Worm (Caenorhabditis elegans) whole organism, L4 larva: ENCODE data around the gene dac-1.

Source experiments
- D1046.2 ChIP-seq: fragments of 200-800 bp; sonication (Bioruptor generic); IDR thresholded peaks from 2 replicates; pipeline ENCODE4 v1.3.6; 2022; ENCODE audit warnings: missing genetic modification characterization, missing compliant biosample characterization
- F10B5.3 ChIP-seq: sonication (generic microtip); optimal IDR thresholded peaks from 2 replicates; lab custom pipeline; 2016; ENCODE audit warnings: mild to moderate bottlenecking, missing genetic modification characterization, missing compliant biosample characterization
- F37D6.2 ChIP-seq: sonication (generic microtip); optimal IDR thresholded peaks from 2 replicates; lab custom pipeline; 2016; ENCODE audit warnings: mild to moderate bottlenecking, missing genetic modification characterization, missing compliant biosample characterization
- F44E2.7 ChIP-seq: fragments of 200-800 bp; sonication (Bioruptor generic); IDR thresholded peaks from 2 replicates; pipeline ENCODE4 v2.1.2; 2022; ENCODE audit warnings: missing genetic modification characterization, missing compliant biosample characterization
- F49E8.2 ChIP-seq: sonication (generic microtip); optimal IDR thresholded peaks from 2 replicates; lab custom pipeline; 2016; ENCODE audit warnings: missing compliant biosample characterization, mild to moderate bottlenecking, missing genetic modification characterization, borderline replicate concordance
- Y48G9A.11 ChIP-seq: fragments of 200-800 bp; sonication (Bioruptor generic); IDR thresholded peaks from 2 replicates; pipeline ENCODE4 v1.3.6; 2022; ENCODE audit warnings: missing genetic modification reagents, missing genetic modification characterization, missing compliant biosample characterization
- Y5F2A.4 ChIP-seq: fragments of 200-800 bp; sonication (Bioruptor generic); optimal IDR thresholded peaks from 2 replicates; lab custom pipeline; 2018; ENCODE audit warnings: mild to moderate bottlenecking, missing genetic modification characterization, missing compliant biosample characterization
- Y75B8A.6 ChIP-seq: fragments of 200-800 bp; sonication (Bioruptor generic); IDR thresholded peaks from 2 replicates; pipeline ENCODE4 v1.3.6; 2022; ENCODE audit warnings: missing genetic modification reagents, missing genetic modification characterization, missing compliant biosample characterization
- ZK546.5 ChIP-seq, 2 experiments: sonication (generic microtip); optimal IDR thresholded peaks; 2 replicates each; lab custom pipeline; 2017; ENCODE audit warnings: missing biosample characterization in 2 of 2, missing genetic modification characterization in 2 of 2
- aha-1 ChIP-seq: fragments of 150-350 bp; peaks from one replicate; lab custom pipeline; 2014; ENCODE audit warnings: missing biosample characterization, missing genetic modification characterization
- aly-2 ChIP-seq: sonication (generic microtip); optimal IDR thresholded peaks from 2 replicates; lab custom pipeline; 2018; ENCODE audit warnings: missing biosample characterization, missing genetic modification characterization
- arid-1 ChIP-seq: fragments of 200-800 bp; sonication (Bioruptor generic); conservative IDR thresholded peaks from 2 replicates; pipeline ENCODE4 v1.3.6; 2022; ENCODE audit warnings: missing genetic modification reagents, missing genetic modification characterization, missing compliant biosample characterization
- attf-4 ChIP-seq: sonication (generic microtip); optimal IDR thresholded peaks from 3 replicates; lab custom pipeline; 2017; ENCODE audit warnings: missing biosample characterization, missing genetic modification characterization
- ceh-20 ChIP-seq: fragments of 200-800 bp; sonication (Bioruptor generic); IDR thresholded peaks from 2 replicates; pipeline ENCODE4 v1.3.6; 2022; ENCODE audit warnings: missing genetic modification reagents, missing genetic modification characterization, missing compliant biosample characterization
- ceh-44 ChIP-seq: fragments of 200-800 bp; sonication (Bioruptor generic); IDR thresholded peaks from 2 replicates; pipeline ENCODE4 v1.3.6; 2022; ENCODE audit warnings: missing genetic modification reagents, missing genetic modification characterization, missing compliant biosample characterization
- ceh-62 ChIP-seq: sonication (generic microtip); optimal IDR thresholded peaks from 2 replicates; lab custom pipeline; 2017; ENCODE audit warnings: missing biosample characterization, missing genetic modification characterization
- daf-12 ChIP-seq: fragments of 150-350 bp; optimal IDR thresholded peaks from 2 replicates; lab custom pipeline; 2014; ENCODE audit warnings: missing biosample characterization, missing genetic modification reagents, missing genetic modification characterization
- dpl-1 ChIP-seq: fragments of 150-350 bp; optimal IDR thresholded peaks from 2 replicates; lab custom pipeline; 2014; ENCODE audit warnings: missing biosample characterization, missing genetic modification reagents, missing genetic modification characterization
- dve-1 ChIP-seq: sonication (generic microtip); optimal IDR thresholded peaks from 2 replicates; lab custom pipeline; 2017; ENCODE audit warnings: antibody characterized with exemption, mild to moderate bottlenecking, missing genetic modification characterization, missing compliant biosample characterization; ENCODE audit not compliant: insufficient read depth
- fos-1 ChIP-seq: fragments of 150-350 bp; optimal IDR thresholded peaks from 2 replicates; lab custom pipeline; 2014; ENCODE audit warnings: missing biosample characterization, missing genetic modification characterization
- hif-1 ChIP-seq, 2 experiments: sonication (generic microtip); optimal IDR thresholded peaks; 2 replicates each; lab custom pipeline; 2016 to 2017; ENCODE audit warnings: missing compliant biosample characterization in 2 of 2, missing genetic modification characterization in 2 of 2, missing genetic modification reagents in 2 of 2, missing genotype in 2 of 2, mild to moderate bottlenecking in 1 of 2
- hlh-11 ChIP-seq: fragments of 200-800 bp; sonication (Bioruptor generic); optimal IDR thresholded peaks from 2 replicates; lab custom pipeline; 2018; ENCODE audit warnings: mild to moderate bottlenecking, missing genetic modification characterization, missing compliant biosample characterization
- hlh-30 ChIP-seq: sonication (generic microtip); optimal IDR thresholded peaks from 2 replicates; lab custom pipeline; 2017; ENCODE audit warnings: antibody characterized with exemption, mild to moderate bottlenecking, missing genetic modification characterization, missing compliant biosample characterization; ENCODE audit not compliant: insufficient read depth
- hmg-1.1 ChIP-seq: fragments of 200-800 bp; sonication (Bioruptor generic); IDR thresholded peaks from 2 replicates; pipeline ENCODE4 v1.3.6; 2022; ENCODE audit warnings: missing genetic modification reagents, missing genetic modification characterization, missing compliant biosample characterization
- jun-1 ChIP-seq: fragments of 150-350 bp; optimal IDR thresholded peaks from 2 replicates; lab custom pipeline; 2014; ENCODE audit warnings: missing biosample characterization, missing genetic modification reagents, missing genetic modification characterization
- lim-7 ChIP-seq: fragments of 200-800 bp; sonication (Bioruptor generic); IDR thresholded peaks from 2 replicates; pipeline ENCODE4 v1.3.6; 2022; ENCODE audit warnings: missing genetic modification characterization, missing compliant biosample characterization
- lin-13 ChIP-seq: fragments of 150-350 bp; optimal IDR thresholded peaks from 2 replicates; lab custom pipeline; 2014; ENCODE audit warnings: missing biosample characterization, missing genetic modification reagents, missing genetic modification characterization
- lin-38 ChIP-seq: fragments of 200-800 bp; sonication (Bioruptor generic); IDR thresholded peaks from 2 replicates; pipeline ENCODE4 v1.3.6; 2022; ENCODE audit warnings: missing genetic modification reagents, missing genetic modification characterization, missing compliant biosample characterization
- lin-39 ChIP-seq: fragments of 150-350 bp; optimal IDR thresholded peaks from 2 replicates; lab custom pipeline; 2014; ENCODE audit warnings: missing biosample characterization, missing genetic modification reagents, missing genetic modification characterization
- lir-3 ChIP-seq: sonication (generic microtip); optimal IDR thresholded peaks from 2 replicates; lab custom pipeline; 2016; ENCODE audit warnings: mild to moderate bottlenecking, missing genetic modification characterization, missing compliant biosample characterization
- madf-9 ChIP-seq: fragments of 200-800 bp; sonication (Bioruptor generic); conservative IDR thresholded peaks from 2 replicates; pipeline ENCODE4 v1.3.6; 2022; ENCODE audit warnings: missing genetic modification reagents, missing genetic modification characterization, missing compliant biosample characterization
- mep-1 ChIP-seq: fragments of 150-350 bp; sonication (generic microtip); optimal IDR thresholded peaks from 3 replicates; lab custom pipeline; 2014; ENCODE audit warnings: missing biosample characterization, missing genetic modification characterization
- mes-2 ChIP-seq: sonication (generic microtip); optimal IDR thresholded peaks from 2 replicates; lab custom pipeline; 2016; ENCODE audit warnings: missing genotype, mild to moderate bottlenecking, missing genetic modification characterization, missing compliant biosample characterization; ENCODE audit not compliant: poor library complexity, severe bottlenecking
- mxl-2 ChIP-seq: fragments of 200-800 bp; sonication (Bioruptor generic); conservative IDR thresholded peaks from 2 replicates; pipeline ENCODE4 v1.3.6; 2022; ENCODE audit warnings: missing genetic modification reagents, missing genetic modification characterization, missing compliant biosample characterization
- mxl-3 ChIP-seq: fragments of 200-800 bp; sonication (Bioruptor generic); optimal IDR thresholded peaks from 2 replicates; lab custom pipeline; 2018; ENCODE audit warnings: mild to moderate bottlenecking, missing genetic modification characterization, missing compliant biosample characterization
- nhr-102 ChIP-seq: sonication (generic microtip); optimal IDR thresholded peaks from 2 replicates; lab custom pipeline; 2016; ENCODE audit warnings: mild to moderate bottlenecking, missing genetic modification characterization, moderate library complexity, missing compliant biosample characterization
- nhr-237 ChIP-seq: sonication (generic microtip); optimal IDR thresholded peaks from 2 replicates; lab custom pipeline; 2017; ENCODE audit warnings: missing biosample characterization, missing genetic modification characterization
- nhr-6 ChIP-seq: fragments of 150-350 bp; optimal IDR thresholded peaks from 2 replicates; lab custom pipeline; 2014; ENCODE audit warnings: missing biosample characterization, missing genetic modification characterization
- nhr-76 ChIP-seq: fragments of 150-350 bp; optimal IDR thresholded peaks from 2 replicates; lab custom pipeline; 2014; ENCODE audit warnings: missing biosample characterization, missing genetic modification characterization
- set-16 ChIP-seq: fragments of 200-800 bp; sonication (Bioruptor generic); IDR thresholded peaks from 2 replicates; pipeline ENCODE4 v1.3.6; 2022; ENCODE audit warnings: missing genetic modification reagents, missing genetic modification characterization, missing compliant biosample characterization
- skn-1 ChIP-seq: fragments of 150-350 bp; optimal IDR thresholded peaks from 2 replicates; lab custom pipeline; 2014; ENCODE audit warnings: missing biosample characterization, missing genetic modification characterization
- spr-1 ChIP-seq: sonication (generic microtip); optimal IDR thresholded peaks from 2 replicates; lab custom pipeline; 2016; ENCODE audit warnings: mild to moderate bottlenecking, missing genetic modification characterization, missing compliant biosample characterization
- tag-97 ChIP-seq: fragments of 200-800 bp; sonication (Bioruptor generic); IDR thresholded peaks from 2 replicates; pipeline ENCODE4 v1.3.6; 2022; ENCODE audit warnings: missing genetic modification characterization, missing compliant biosample characterization
- unc-130 ChIP-seq: sonication (generic microtip); optimal IDR thresholded peaks from 2 replicates; lab custom pipeline; 2016; ENCODE audit warnings: missing genetic modification reagents, missing genetic modification characterization, missing compliant biosample characterization
- zfp-3 ChIP-seq: fragments of 200-800 bp; sonication (Bioruptor generic); conservative IDR thresholded peaks from 2 replicates; pipeline ENCODE4 v1.3.6; 2022; ENCODE audit warnings: missing genetic modification reagents, missing genetic modification characterization, missing compliant biosample characterization
- zip-2 ChIP-seq: fragments of 150-350 bp; optimal IDR thresholded peaks from 2 replicates; lab custom pipeline; 2014; ENCODE audit warnings: missing biosample characterization, missing genetic modification characterization

Gene dac-1

ce11 chrIII:835713-836278 lies 19.9 kb downstream of the dac-1 start (continued):
- TF ChIP-seq hmg-1.1, result peak; percentile 80
- TF ChIP-seq skn-1, result peak; percentile 20
- TF ChIP-seq mes-2 (tag; lab: Kevin White, UChicago), result peak; percentile 77
- peak; percentile 40 for TF ChIP-seq F37D6.2 (tag; lab: Kevin White, UChicago)
- peak; percentile 92 for TF ChIP-seq nhr-102
- peak; percentile 82 for TF ChIP-seq lin-38 (GFP tag; lab: Robert Waterston, UW)
- TF ChIP-seq ceh-20 (GFP tag; lab: Robert Waterston, UW), result peak; percentile 87
- TF ChIP-seq ZK546.5 (tag; optimal IDR thresholded peaks at IDR 0.05; lab: Kevin White, UChicago), result peak in 1 of 2 experiments; percentile 45
- TF ChIP-seq ceh-44 (GFP tag; lab: Robert Waterston, UW), result peak; percentile 38; the same call in 1 of the 2 replicates
- TF ChIP-seq attf-4 (tag; lab: Kevin White, UChicago), result no peak
- TF ChIP-seq lin-13 (GFP tag; lab: Kevin White, UChicago), result peak; percentile 49
- TF ChIP-seq F10B5.3 (tag; lab: Kevin White, UChicago), result peak; percentile 16
- TF ChIP-seq hif-1 (tag; optimal IDR thresholded peaks at IDR 0.05; lab: Kevin White, UChicago), result peak; percentile 55 to 96
- TF ChIP-seq nhr-6 (tag; lab: Kevin White, UChicago), result no peak
- TF ChIP-seq unc-130 (GFP tag; lab: Kevin White, UChicago), result no peak
- peak; percentile 91 for TF ChIP-seq Y5F2A.4 (GFP tag; lab: Kevin White, UChicago)
- peak; percentile 90 for TF ChIP-seq Y48G9A.11
- TF ChIP-seq set-16, result peak; percentile 60
- peak; percentile 98 for TF ChIP-seq arid-1
- TF ChIP-seq mep-1, result peak; percentile 94
- TF ChIP-seq lim-7 (GFP tag; lab: Robert Waterston, UW), result peak; percentile 95
- TF ChIP-seq ceh-62, result no peak
- TF ChIP-seq daf-12 (tag; lab: Kevin White, UChicago), result no peak
- no peak for TF ChIP-seq F49E8.2 (tag; lab: Kevin White, UChicago)
- TF ChIP-seq aly-2 (tag; lab: Kevin White, UChicago), result no peak
- TF ChIP-seq spr-1 (tag; lab: Kevin White, UChicago), result peak; percentile 58
- 0 out of 2 replicates have a peak, but pooled peaks have one; percentile 58 for TF ChIP-seq F44E2.7
- no peak for TF ChIP-seq zip-2 (tag; lab: Kevin White, UChicago)
- TF ChIP-seq fos-1 (tag; lab: Kevin White, UChicago), result peak; percentile 82
- peak; percentile 72 for TF ChIP-seq madf-9 (GFP tag; lab: Robert Waterston, UW)
- TF ChIP-seq hlh-30 (tag; lab: Kevin White, UChicago), result peak; percentile 5
- TF ChIP-seq dpl-1 (GFP tag; lab: Kevin White, UChicago), result no peak
- TF ChIP-seq aha-1, result peak; percentile 99
- TF ChIP-seq hlh-11 (tag; lab: Kevin White, UChicago), result peak; percentile 86
- peak; percentile 99 for TF ChIP-seq zfp-3 (GFP tag; lab: Robert Waterston, UW)
- peak; percentile 74; the same call in 1 of the 2 replicates for TF ChIP-seq tag-97 (GFP tag; lab: Robert Waterston, UW)
- no peak for TF ChIP-seq nhr-76 (tag; lab: Kevin White, UChicago)
- peak; percentile 99 for TF ChIP-seq Y75B8A.6
- peak; percentile 49 for TF ChIP-seq nhr-237
- peak; percentile 94 for TF ChIP-seq jun-1 (tag; lab: Kevin White, UChicago)
- peak; percentile 78 for TF ChIP-seq mxl-2
- TF ChIP-seq mxl-3 (GFP tag; lab: Kevin White, UChicago), result peak; percentile 62
- TF ChIP-seq D1046.2 (GFP tag; lab: Robert Waterston, UW), result peak; percentile 91
- no peak for TF ChIP-seq lir-3 (tag; lab: Kevin White, UChicago)
- TF ChIP-seq dve-1 (tag; lab: Kevin White, UChicago), result peak; percentile 86
- no peak for TF ChIP-seq lin-39 (tag; lab: Kevin White, UChicago)
